Worm (Caenorhabditis elegans): ENCODE measurements around the gene ace-3.

Gene ace-3

ce11 chrII:14256779-14257178, 51.3 kb downstream of the ace-3 start, which contains the start of gene Y54G11A.19:
Gene Y54G11A.19, minus strand, starts transcription at chrII:14256879.
- no peak for TF ChIP-seq pha-4 (tag; optimal IDR thresholded peaks at IDR 0.05)
- TF ChIP-seq M03D4.4 (tag; optimal IDR thresholded peaks at IDR 0.05): no peak
- TF ChIP-seq ces-1 (GFP tag; optimal IDR thresholded peaks at IDR 0.05): no peak
- no peak for TF ChIP-seq ceh-39 (tag; optimal IDR thresholded peaks at IDR 0.05)
- no peak for TF ChIP-seq ceh-83 (GFP tag; optimal IDR thresholded peaks at IDR 0.05)
- no peak for TF ChIP-seq hlh-1 (tag; optimal IDR thresholded peaks at IDR 0.05)
- no peak for TF ChIP-seq sptf-1 (tag; optimal IDR thresholded peaks at IDR 0.05)

- TF ChIP-seq drap-1 (GFP tag; optimal IDR thresholded peaks at IDR 0.05) (no peak), elt-3 (tag; optimal IDR thresholded peaks at IDR 0.05) (no peak), ceh-43 (GFP tag; optimal IDR thresholded peaks at IDR 0.05) (no peak), pha-4 (tag; optimal IDR thresholded peaks at IDR 0.05) (no peak), ces-1 (GFP tag; optimal IDR thresholded peaks at IDR 0.05) (no peak), M03D4.4 (tag; optimal IDR thresholded peaks at IDR 0.05) (no peak), blmp-1 (tag; optimal IDR thresholded peaks at IDR 0.05) (no peak), nhr-28 (tag; optimal IDR thresholded peaks at IDR 0.05) (no peak), flh-1 (GFP tag; optimal IDR thresholded peaks at IDR 0.05) (no peak), lin-13 (tag; optimal IDR thresholded peaks at IDR 0.05) (no peak), lsy-2 (tag; optimal IDR thresholded peaks at IDR 0.05) (no peak), bed-3 (GFP tag; optimal IDR thresholded peaks at IDR 0.05) (no peak), zip-8 (tag; optimal IDR thresholded peaks at IDR 0.05) (no peak), unc-39 (tag; optimal IDR thresholded peaks at IDR 0.05) (no peak)
These were observed 52.5 kb downstream of the ace-3 start for ce11 chrII:14257943-14258342.

All from whole organism, mixed stage, embryonic.